Fruit fly (Drosophila melanogaster) whole organism, adult: ENCODE data around the gene sstn.

Experiments
- CG11617 ChIP-seq: fragments of 200-800 bp; sonication (Bioruptor generic); optimal IDR thresholded peaks from 2 replicates; lab custom pipeline; 2017; ENCODE audit warnings: mild to moderate bottlenecking, missing biosample characterization, missing genetic modification reagents, missing genetic modification characterization
- CG1620 ChIP-seq: fragments of 200-800 bp; sonication (Bioruptor generic); optimal IDR thresholded peaks from 2 replicates; lab custom pipeline; 2016; ENCODE audit warnings: missing biosample characterization, missing genetic modification characterization
- CG7045 ChIP-seq: fragments of 200-800 bp; sonication (Bioruptor generic); optimal IDR thresholded peaks from 2 replicates; lab custom pipeline; 2017; ENCODE audit warnings: missing biosample characterization, mild to moderate bottlenecking, missing genetic modification characterization
- Clk ChIP-seq: fragments of 200-800 bp; sonication (Bioruptor generic); optimal IDR thresholded peaks from 2 replicates; lab custom pipeline; 2017; ENCODE audit warnings: missing biosample characterization, missing genetic modification characterization
- Hr96 ChIP-seq: fragments of 200-800 bp; sonication (Bioruptor generic); optimal IDR thresholded peaks from 2 replicates; lab custom pipeline; 2016; ENCODE audit warnings: missing biosample characterization, missing genetic modification characterization
- Mnt ChIP-seq: fragments of 200-800 bp; sonication (Bioruptor generic); optimal IDR thresholded peaks from 2 replicates; lab custom pipeline; 2016; ENCODE audit warnings: missing biosample characterization, mild to moderate bottlenecking, missing genetic modification characterization
- bab1 ChIP-seq: fragments of 200-800 bp; sonication (Bioruptor generic); optimal IDR thresholded peaks from 3 replicates; lab custom pipeline; 2019; ENCODE audit warnings: missing biosample characterization, mild to moderate bottlenecking, missing genetic modification characterization, moderate library complexity
- cic ChIP-seq: fragments of 200-800 bp; sonication (Bioruptor generic); optimal IDR thresholded peaks from 2 replicates; lab custom pipeline; 2017; ENCODE audit warnings: missing biosample characterization, mild to moderate bottlenecking, missing genetic modification characterization, moderate library complexity
- cnc ChIP-seq, 2 experiments: fragments of >200 bp; optimal IDR thresholded peaks; 2 replicates each; lab custom pipeline; 2017
- kay ChIP-seq: fragments of 200-800 bp; sonication (Bioruptor generic); peaks from one replicate; lab custom pipeline; 2016; ENCODE audit warnings: missing biosample characterization, missing genetic modification characterization, borderline replicate concordance
- ovo ChIP-seq: fragments of 200-800 bp; sonication (Bioruptor generic); optimal IDR thresholded peaks from 2 replicates; lab custom pipeline; 2016; ENCODE audit warnings: missing biosample characterization, missing genetic modification characterization
- pad ChIP-seq: fragments of 200-800 bp; sonication (Bioruptor generic); optimal IDR thresholded peaks from 3 replicates; lab custom pipeline; 2017; ENCODE audit warnings: missing biosample characterization, missing genetic modification characterization, mild to moderate bottlenecking, moderate library complexity, missing genetic modification reagents

dm6 chr3L:15072149-15072548 lies 22.4 kb downstream of the sstn start:
- no peak for TF ChIP-seq ovo (GFP tag; lab: Kevin White, UChicago)
- TF ChIP-seq CG1620 (GFP tag; lab: Kevin White, UChicago) = no peak
- TF ChIP-seq bab1 (GFP tag; lab: Kevin White, UChicago) = no peak
- TF ChIP-seq CG11617 (GFP tag; lab: Kevin White, UChicago) = no peak
- no peak for TF ChIP-seq cnc (optimal IDR thresholded peaks at IDR 0.05; lab: Kevin White, UChicago)
- TF ChIP-seq kay (GFP tag; lab: Kevin White, UChicago) = no peak
- TF ChIP-seq cic (GFP tag; lab: Kevin White, UChicago) = no peak
- no peak for TF ChIP-seq CG7045
- TF ChIP-seq Mnt (GFP tag; lab: Kevin White, UChicago) = no peak
- no peak for TF ChIP-seq pad (GFP tag; lab: Kevin White, UChicago)
- no peak for TF ChIP-seq Hr96 (GFP tag; lab: Kevin White, UChicago)
- no peak for TF ChIP-seq Clk
